Fruit fly (Drosophila melanogaster) whole organism, embryonic: Measurements from ENCODE around the gene Tssk.

Experiments used
- BEAF-32 ChIP-seq: fragments of 200-800 bp; sonication (Bioruptor generic); optimal IDR thresholded peaks from 3 replicates; lab custom pipeline; 2017; ENCODE audit warnings: missing biosample characterization, missing genetic modification characterization, mild to moderate bottlenecking, moderate library complexity, missing genetic modification reagents
- CG12391 ChIP-seq: fragments of 200-800 bp; sonication (Bioruptor generic); optimal IDR thresholded peaks from 3 replicates; lab custom pipeline; 2018; ENCODE audit warnings: missing biosample characterization, mild to moderate bottlenecking, missing genetic modification characterization, moderate library complexity
- CG12659 ChIP-seq: fragments of 200-800 bp; sonication (Bioruptor generic); optimal IDR thresholded peaks from 3 replicates; lab custom pipeline; 2017; ENCODE audit warnings: mild to moderate bottlenecking, missing biosample characterization, missing genetic modification reagents, missing genetic modification characterization
- CG13287 ChIP-seq: fragments of 200-800 bp; sonication (Bioruptor generic); IDR thresholded peaks from 2 replicates; pipeline ENCODE4 v1.3.6; 2022; ENCODE audit warnings: missing biosample characterization, missing genetic modification characterization; ENCODE audit not compliant: partially characterized antibody
- CG16863 ChIP-seq: fragments of 200-800 bp; sonication (Bioruptor generic); optimal IDR thresholded peaks from 3 replicates; lab custom pipeline; 2016; ENCODE audit warnings: missing biosample characterization, missing genetic modification characterization
- CG17186 ChIP-seq: fragments of 200-800 bp; sonication (Bioruptor generic); optimal IDR thresholded peaks from 3 replicates; lab custom pipeline; 2017; ENCODE audit warnings: missing biosample characterization, missing genetic modification reagents, missing genetic modification characterization
- CG2202 ChIP-seq: fragments of 200-800 bp; sonication (Bioruptor generic); optimal IDR thresholded peaks from 2 replicates; lab custom pipeline; 2018; ENCODE audit warnings: missing biosample characterization, mild to moderate bottlenecking, missing genetic modification characterization
- CG34422 ChIP-seq: fragments of 200-800 bp; sonication (Bioruptor generic); IDR thresholded peaks from 3 replicates; pipeline ENCODE4 v1.3.6; 2022; ENCODE audit warnings: missing biosample characterization, missing genetic modification characterization
- CG3838 ChIP-seq: fragments of 200-800 bp; sonication (Bioruptor generic); optimal IDR thresholded peaks from 3 replicates; lab custom pipeline; 2016; ENCODE audit warnings: missing biosample characterization, missing genetic modification characterization
- CG6175 ChIP-seq: fragments of 200-800 bp; sonication (Bioruptor generic); IDR thresholded peaks from 3 replicates; pipeline ENCODE4 v1.3.6; 2022; ENCODE audit warnings: missing biosample characterization, missing genetic modification characterization
- Dp ChIP-seq: fragments of 200-800 bp; sonication (Bioruptor generic); optimal IDR thresholded peaks from 2 replicates; lab custom pipeline; 2018; ENCODE audit warnings: missing biosample characterization, mild to moderate bottlenecking, missing genetic modification characterization, moderate library complexity
- ERR ChIP-seq: fragments of 200-800 bp; sonication (Bioruptor generic); optimal IDR thresholded peaks from 2 replicates; lab custom pipeline; 2016; ENCODE audit warnings: missing biosample characterization, missing genetic modification characterization
- Eip74EF ChIP-seq, 2 experiments: fragments of 200-800 bp in 1 of 2; fragments of >200 bp in 1 of 2; sonication (Bioruptor generic) in 1 of 2; optimal IDR thresholded peaks; 2 replicates each; lab custom pipeline; 2017 to 2019; ENCODE audit warnings: missing biosample characterization in 2 of 2, missing genetic modification characterization in 2 of 2, mild to moderate bottlenecking in 1 of 2, moderate library complexity in 1 of 2
- HLHmδ ChIP-seq: fragments of 200-800 bp; sonication (Bioruptor generic); optimal IDR thresholded peaks from 2 replicates; lab custom pipeline; 2018; ENCODE audit warnings: missing biosample characterization, mild to moderate bottlenecking, missing genetic modification characterization, moderate library complexity
- Hey ChIP-seq: fragments of 200-800 bp; sonication (Bioruptor generic); optimal IDR thresholded peaks from 3 replicates; lab custom pipeline; 2018; ENCODE audit warnings: missing biosample characterization, mild to moderate bottlenecking, missing genetic modification characterization
- Med ChIP-seq: fragments of 200-800 bp; sonication (Bioruptor generic); peaks from one replicate; lab custom pipeline; 2016; ENCODE audit warnings: missing biosample characterization, missing genetic modification characterization, mild to moderate bottlenecking, inconsistent platforms, moderate library complexity
- Mes4 ChIP-seq: fragments of 200-800 bp; sonication (Bioruptor generic); optimal IDR thresholded peaks from 2 replicates; lab custom pipeline; 2016; ENCODE audit warnings: missing biosample characterization, missing genetic modification characterization
- Nf-YA ChIP-seq: fragments of 200-800 bp; sonication (Bioruptor generic); IDR thresholded peaks from 2 replicates; pipeline ENCODE4 v1.3.6; 2022; ENCODE audit warnings: missing biosample characterization, missing genetic modification characterization
- Optix ChIP-seq: fragments of 200-800 bp; sonication (Bioruptor generic); IDR thresholded peaks from 3 replicates; pipeline ENCODE4 v1.3.6; 2022; ENCODE audit warnings: missing biosample characterization, missing genetic modification characterization
- PHDP ChIP-seq: fragments of 200-800 bp; sonication (Bioruptor generic); optimal IDR thresholded peaks from 3 replicates; lab custom pipeline; 2018; ENCODE audit warnings: missing biosample characterization, mild to moderate bottlenecking, missing genetic modification characterization, moderate library complexity
- Pdp1 ChIP-seq, 2 experiments: fragments of 200-800 bp; sonication (Bioruptor generic); optimal IDR thresholded peaks; 3 replicates each; lab custom pipeline; 2016; ENCODE audit warnings: missing biosample characterization in 2 of 2, missing genetic modification characterization in 2 of 2, mild to moderate bottlenecking in 1 of 2, moderate library complexity in 1 of 2
- Poxn ChIP-seq: fragments of 200-800 bp; sonication (Bioruptor generic); IDR thresholded peaks from 2 replicates; pipeline ENCODE4 v1.3.6; 2022; ENCODE audit warnings: missing biosample characterization, missing genetic modification characterization
- Rfx ChIP-seq: fragments of 200-800 bp; sonication (Bioruptor generic); IDR thresholded peaks from 2 replicates; pipeline ENCODE4 v1.3.6; 2022; ENCODE audit warnings: missing biosample characterization, missing genetic modification characterization
- bbx ChIP-seq: fragments of 200-800 bp; sonication (Bioruptor generic); IDR thresholded peaks from 2 replicates; pipeline ENCODE4 v1.3.6; 2022; ENCODE audit warnings: missing biosample characterization, missing genetic modification characterization; ENCODE audit not compliant: partially characterized antibody
- caup ChIP-seq: fragments of 200-800 bp; sonication (Bioruptor generic); optimal IDR thresholded peaks from 3 replicates; lab custom pipeline; 2017; ENCODE audit warnings: missing biosample characterization, mild to moderate bottlenecking, missing genetic modification characterization, moderate library complexity; ENCODE audit not compliant: severe bottlenecking
- corto ChIP-seq: fragments of 200-800 bp; sonication (Bioruptor generic); optimal IDR thresholded peaks from 2 replicates; lab custom pipeline; 2016; ENCODE audit warnings: missing biosample characterization, mild to moderate bottlenecking, missing genetic modification characterization, moderate library complexity
- esg ChIP-seq: fragments of 200-800 bp; sonication (Bioruptor generic); conservative IDR thresholded peaks from 2 replicates; pipeline ENCODE4 v1.3.6; 2022; ENCODE audit warnings: missing biosample characterization, missing genetic modification characterization
- ftz-f1 ChIP-seq: fragments of 200-800 bp; sonication (Bioruptor generic); optimal IDR thresholded peaks from 2 replicates; lab custom pipeline; 2016; ENCODE audit warnings: missing biosample characterization, missing genetic modification characterization
- gce ChIP-seq: fragments of 200-800 bp; sonication (Bioruptor generic); IDR thresholded peaks from 3 replicates; pipeline ENCODE4 v1.3.6; 2022; ENCODE audit warnings: missing biosample characterization, missing genetic modification characterization
- gcm ChIP-seq: fragments of 200-800 bp; sonication (Bioruptor generic); optimal IDR thresholded peaks from 2 replicates; lab custom pipeline; 2019; ENCODE audit warnings: missing biosample characterization, mild to moderate bottlenecking, missing genetic modification characterization, moderate library complexity
- gfzf ChIP-seq: fragments of 200-800 bp; sonication (Bioruptor generic); optimal IDR thresholded peaks from 2 replicates; lab custom pipeline; 2016; ENCODE audit warnings: missing biosample characterization, mild to moderate bottlenecking, missing genetic modification characterization, moderate library complexity
- grau ChIP-seq: fragments of 200-800 bp; optimal IDR thresholded peaks from 3 replicates; lab custom pipeline; 2019; ENCODE audit warnings: missing biosample characterization, mild to moderate bottlenecking, missing genetic modification characterization, moderate library complexity
- h ChIP-seq: fragments of >200 bp; optimal IDR thresholded peaks from 2 replicates; lab custom pipeline; 2017
- ham ChIP-seq: fragments of 200-800 bp; sonication (Bioruptor generic); IDR thresholded peaks from 2 replicates; pipeline ENCODE4 v1.3.6; 2022; ENCODE audit warnings: missing biosample characterization, missing genetic modification characterization
- p53 ChIP-seq: fragments of 200-800 bp; sonication (Bioruptor generic); optimal IDR thresholded peaks from 2 replicates; lab custom pipeline; 2016; ENCODE audit warnings: missing biosample characterization, missing genetic modification characterization
- pfk ChIP-seq: fragments of 200-800 bp; sonication (Bioruptor generic); optimal IDR thresholded peaks from 2 replicates; lab custom pipeline; 2018; ENCODE audit warnings: missing biosample characterization, mild to moderate bottlenecking, missing genetic modification characterization, moderate library complexity
- pho ChIP-seq: fragments of 200-800 bp; sonication (Bioruptor generic); optimal IDR thresholded peaks from 2 replicates; lab custom pipeline; 2016; ENCODE audit warnings: missing biosample characterization, missing genetic modification characterization
- pzg ChIP-seq: fragments of 200-800 bp; sonication (Bioruptor generic); optimal IDR thresholded peaks from 3 replicates; lab custom pipeline; 2018; ENCODE audit warnings: missing biosample characterization, mild to moderate bottlenecking, missing genetic modification characterization, moderate library complexity
- ranshi ChIP-seq: fragments of 200-800 bp; sonication (Bioruptor generic); IDR thresholded peaks from 2 replicates; pipeline ENCODE4 v1.3.6; 2022; ENCODE audit warnings: missing biosample characterization, missing genetic modification characterization
- ro ChIP-seq: fragments of 200-800 bp; sonication (Bioruptor generic); IDR thresholded peaks from 2 replicates; pipeline ENCODE4 v1.3.6; 2022; ENCODE audit warnings: missing biosample characterization, missing genetic modification characterization
- row ChIP-seq: fragments of 200-800 bp; sonication (Bioruptor generic); IDR thresholded peaks from 3 replicates; pipeline ENCODE4 v1.3.6; 2022; ENCODE audit warnings: missing biosample characterization, missing genetic modification characterization
- sc ChIP-seq, 3 experiments: fragments of >200 bp in 2 of 3; fragments of 200-800 bp in 1 of 3; sonication (Bioruptor generic) in 1 of 3; optimal IDR thresholded peaks; 2 replicates in 2 of 3; 3 replicates in 1 of 3; lab custom pipeline; 2017; ENCODE audit warnings: mild to moderate bottlenecking in 1 of 3, missing biosample characterization in 1 of 3, missing genetic modification characterization in 1 of 3, missing genetic modification reagents in 1 of 3
- sens ChIP-seq: fragments of 200-800 bp; sonication (Bioruptor generic); peaks from one replicate; lab custom pipeline; 2016; ENCODE audit warnings: missing biosample characterization, missing genetic modification characterization
- seq ChIP-seq: fragments of 200-800 bp; sonication (Bioruptor generic); IDR thresholded peaks from 2 replicates; pipeline ENCODE4 v1.3.6; 2022; ENCODE audit warnings: missing biosample characterization, missing genetic modification characterization
- sob ChIP-seq: fragments of 200-800 bp; sonication (Bioruptor generic); IDR thresholded peaks from 2 replicates; pipeline ENCODE4 v1.3.6; 2022; ENCODE audit warnings: missing biosample characterization, missing genetic modification characterization
- unc-4 ChIP-seq: fragments of 200-800 bp; sonication (Bioruptor generic); IDR thresholded peaks from 2 replicates; pipeline ENCODE4 v1.3.6; 2022; ENCODE audit warnings: missing biosample characterization, missing genetic modification characterization; ENCODE audit not compliant: partially characterized antibody
- unpg ChIP-seq: fragments of 200-800 bp; sonication (Bioruptor generic); optimal IDR thresholded peaks from 3 replicates; lab custom pipeline; 2018; ENCODE audit warnings: missing biosample characterization, mild to moderate bottlenecking, missing genetic modification characterization, moderate library complexity
- z ChIP-seq: fragments of 200-800 bp; sonication (Bioruptor generic); IDR thresholded peaks from 3 replicates; pipeline ENCODE4 v1.3.6; 2022; ENCODE audit warnings: missing biosample characterization, missing genetic modification characterization

Gene Tssk

dm6 chr3R:18572240-18572803 lies 26.2 kb upstream of the Tssk start:
- peak in 1 of 2 experiments; percentile 90 for TF ChIP-seq Pdp1 (GFP tag; optimal IDR thresholded peaks at IDR 0.05; lab: Kevin White, UChicago)
- TF ChIP-seq ftz-f1 (GFP tag; lab: Kevin White, UChicago) = peak; percentile 41
- TF ChIP-seq Eip74EF (GFP tag; optimal IDR thresholded peaks at IDR 0.05; lab: Kevin White, UChicago) = no peak
- TF ChIP-seq CG16863 (GFP tag; lab: Kevin White, UChicago) = no peak
- no peak for TF ChIP-seq h (lab: Kevin White, UChicago)
- TF ChIP-seq gcm (GFP tag; lab: Kevin White, UChicago) = no peak
- no peak for TF ChIP-seq Mes4 (GFP tag; lab: Kevin White, UChicago)
- peak; percentile 43 for TF ChIP-seq ERR (GFP tag; lab: Kevin White, UChicago)
- peak; percentile 46 for TF ChIP-seq sens (GFP tag; lab: Kevin White, UChicago)
- no peak for TF ChIP-seq grau (tag; lab: Kevin White, UChicago)
- no peak for TF ChIP-seq ro
- TF ChIP-seq unc-4 = no peak
- TF ChIP-seq ham (GFP tag; lab: Robert Waterston, UW) = no peak
- no peak for TF ChIP-seq corto
- TF ChIP-seq z (GFP tag; lab: Robert Waterston, UW) = peak; percentile 47; the same call in 1 of the 3 replicates
- TF ChIP-seq CG3838 (GFP tag; lab: Kevin White, UChicago) = no peak
- TF ChIP-seq unpg (GFP tag; lab: Kevin White, UChicago) = no peak
- no peak for TF ChIP-seq Rfx (GFP tag; lab: Robert Waterston, UW)
- TF ChIP-seq gce = no peak
- no peak for TF ChIP-seq seq (GFP tag; lab: Robert Waterston, UW)
- TF ChIP-seq PHDP (tag; lab: Kevin White, UChicago) = no peak

DNA sequence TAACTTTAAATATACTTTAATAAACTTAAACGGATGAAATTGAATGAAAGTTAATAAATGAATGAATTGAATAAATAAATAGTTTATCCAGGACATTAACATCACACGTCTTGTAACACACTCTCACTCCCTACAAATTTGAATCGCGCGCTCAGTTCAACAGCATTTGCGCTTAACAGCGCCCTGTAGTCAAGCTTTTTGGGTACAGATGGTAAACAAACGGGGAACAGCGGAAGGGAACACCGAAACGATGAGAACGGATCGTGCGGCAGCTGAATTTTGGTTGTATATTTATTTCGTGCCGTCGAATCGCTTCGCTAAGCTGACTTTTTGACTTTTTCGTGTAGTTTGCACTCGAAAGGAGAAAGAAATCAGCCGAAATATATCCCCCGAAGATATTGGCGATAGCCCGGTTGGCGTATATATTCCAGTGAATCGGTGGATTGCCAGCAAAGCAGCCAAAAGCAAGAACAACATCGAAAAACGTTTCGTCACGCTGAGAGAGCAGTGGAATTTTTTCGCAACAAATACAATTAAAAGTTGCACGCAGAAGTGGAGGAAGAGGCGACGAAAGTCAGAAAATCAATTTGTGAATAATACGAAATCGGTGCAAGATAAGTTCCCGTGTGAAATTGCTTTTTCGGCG lies 25.5 kb upstream of the Tssk start, which contains the start of the genes CG7694 and fray:
Gene CG7694 (plus strand): TSS at position 247 of the 646 bp plus-strand sequence.
Gene fray (plus strand): TSS at position 247 of the 646 bp plus-strand sequence.
- 0 out of 3 replicates have a peak, but pooled peaks have one; percentile 11 for TF ChIP-seq row (GFP tag; lab: Robert Waterston, UW)
- no peak for TF ChIP-seq pho (GFP tag; lab: Kevin White, UChicago)
- no peak for TF ChIP-seq ranshi
- TF ChIP-seq pfk (GFP tag; lab: Kevin White, UChicago) = peak; percentile 99
- no peak for TF ChIP-seq caup
- peak; percentile 20; the same call in 1 of the 2 replicates for TF ChIP-seq CG13287 (GFP tag; lab: Robert Waterston, UW)
- no peak for TF ChIP-seq Poxn (GFP tag; lab: Robert Waterston, UW)
- TF ChIP-seq gfzf = no peak
- TF ChIP-seq HLHmδ = no peak
- peak; percentile 50 for TF ChIP-seq Med (GFP tag; lab: Kevin White, UChicago)
- TF ChIP-seq p53 (GFP tag; lab: Kevin White, UChicago) = no peak
- peak; percentile 37 for TF ChIP-seq CG12659 (GFP tag; lab: Kevin White, UChicago)
- no peak for TF ChIP-seq CG2202
- peak; percentile 9 for TF ChIP-seq BEAF-32 (GFP tag; lab: Kevin White, UChicago)
- TF ChIP-seq bbx (GFP tag; lab: Robert Waterston, UW) = 0 out of 2 replicates have a peak, but pooled peaks have one; percentile 9
- no peak for TF ChIP-seq CG6175 (GFP tag; lab: Robert Waterston, UW)
- no peak for TF ChIP-seq Nf-YA (GFP tag; lab: Robert Waterston, UW)
- no peak for TF ChIP-seq sc (optimal IDR thresholded peaks at IDR 0.05; lab: Kevin White, UChicago)
- no peak for TF ChIP-seq sc (GFP tag; optimal IDR thresholded peaks at IDR 0.05; lab: Kevin White, UChicago)
- TF ChIP-seq sob (GFP tag; lab: Robert Waterston, UW) = no peak
- no peak for TF ChIP-seq CG16863 (GFP tag; lab: Kevin White, UChicago)
- TF ChIP-seq pzg (GFP tag; lab: Kevin White, UChicago) = peak; percentile 43
- TF ChIP-seq CG17186 (GFP tag; lab: Kevin White, UChicago) = peak; percentile 99
- no peak for TF ChIP-seq esg (GFP tag; lab: Robert Waterston, UW)
- TF ChIP-seq Optix (GFP tag; lab: Robert Waterston, UW) = no peak
- no peak for TF ChIP-seq Hey
- TF ChIP-seq CG34422 (GFP tag; lab: Robert Waterston, UW) = 0 out of 3 replicates have a peak, but pooled peaks have one; percentile 10
- peak; percentile 85 for TF ChIP-seq Dp (GFP tag; lab: Kevin White, UChicago)
- TF ChIP-seq CG12391 (tag; lab: Kevin White, UChicago) = no peak
- no peak for TF ChIP-seq z (GFP tag; lab: Robert Waterston, UW)
